Fruit fly (Drosophila melanogaster) whole organism, pupa: ENCODE data around the gene CG31955.

Experiments
- CG10348 ChIP-seq: fragments of 200-800 bp; sonication (Bioruptor generic); IDR thresholded peaks from 2 replicates; pipeline ENCODE4 v1.3.6; 2022; ENCODE audit warnings: missing biosample characterization, missing genetic modification characterization
- CG12605 ChIP-seq: fragments of 200-800 bp; sonication (Bioruptor generic); IDR thresholded peaks from 2 replicates; pipeline ENCODE4 v1.3.6; 2022; ENCODE audit warnings: missing biosample characterization, missing genetic modification characterization
- CG14655 ChIP-seq: fragments of 200-800 bp; sonication (Bioruptor generic); optimal IDR thresholded peaks from 3 replicates; lab custom pipeline; 2017; ENCODE audit warnings: mild to moderate bottlenecking, missing biosample characterization, missing genetic modification reagents, missing genetic modification characterization
- CG34367 ChIP-seq: fragments of 200-800 bp; sonication (Bioruptor generic); optimal IDR thresholded peaks from 2 replicates; lab custom pipeline; 2018; ENCODE audit warnings: missing biosample characterization, mild to moderate bottlenecking, missing genetic modification characterization
- CG8301 ChIP-seq: fragments of 200-800 bp; sonication (Bioruptor generic); optimal IDR thresholded peaks from 2 replicates; lab custom pipeline; 2018; ENCODE audit warnings: missing biosample characterization, mild to moderate bottlenecking, missing genetic modification characterization
- D1 ChIP-seq: fragments of 200-800 bp; sonication (Bioruptor generic); optimal IDR thresholded peaks from 2 replicates; lab custom pipeline; 2018; ENCODE audit warnings: missing biosample characterization, mild to moderate bottlenecking, missing genetic modification characterization, moderate library complexity
- EcR ChIP-seq: fragments of 200-800 bp; sonication (Bioruptor generic); optimal IDR thresholded peaks from 3 replicates; lab custom pipeline; 2019; ENCODE audit warnings: missing biosample characterization, missing genetic modification characterization, mild to moderate bottlenecking, moderate library complexity, missing genetic modification reagents
- Pif1B ChIP-seq: fragments of 200-800 bp; sonication (Bioruptor generic); optimal IDR thresholded peaks from 3 replicates; lab custom pipeline; 2016; ENCODE audit warnings: missing biosample characterization, missing genetic modification characterization
- gl ChIP-seq: fragments of 200-800 bp; sonication (Bioruptor generic); optimal IDR thresholded peaks from 2 replicates; lab custom pipeline; 2018; ENCODE audit warnings: missing biosample characterization, mild to moderate bottlenecking, missing genetic modification characterization
- rn ChIP-seq: fragments of 200-800 bp; sonication (Bioruptor generic); IDR thresholded peaks from 2 replicates; pipeline ENCODE4 v1.3.6; 2022; ENCODE audit warnings: missing biosample characterization, missing genetic modification characterization

DNA sequence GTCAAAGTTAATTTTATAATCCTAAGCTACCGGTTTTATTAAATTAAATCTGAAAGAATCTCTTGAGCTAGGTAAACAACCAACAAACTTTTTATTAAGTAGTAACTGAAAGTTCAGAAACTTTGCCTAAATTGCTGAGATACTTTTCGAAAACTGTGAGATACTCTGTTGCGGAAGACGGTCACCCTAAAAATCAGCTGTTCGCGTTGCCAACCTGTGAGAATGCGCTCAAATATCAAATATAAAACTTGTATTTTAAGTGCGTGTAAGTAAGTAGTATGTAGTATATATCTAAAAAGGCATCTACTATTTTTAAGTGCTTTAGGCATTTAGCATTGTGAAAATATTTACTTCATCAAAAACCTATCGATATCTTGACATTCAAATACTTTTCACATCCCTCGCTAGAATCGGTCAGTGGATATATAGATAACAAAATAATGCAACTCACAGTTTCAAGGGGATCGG, at the start of gene CG31955, which contains the start of gene CG2818:
- TF ChIP-seq gl (tag; lab: Kevin White, UChicago): no peak
- no peak for TF ChIP-seq CG10348
- no peak for TF ChIP-seq D1 (tag; lab: Kevin White, UChicago)
- no peak for TF ChIP-seq CG8301
- no peak for TF ChIP-seq EcR (GFP tag; lab: Kevin White, UChicago)
- TF ChIP-seq rn (GFP tag; lab: Robert Waterston, UW): no peak
- no peak for TF ChIP-seq CG12605
- no peak for TF ChIP-seq CG14655 (GFP tag; lab: Kevin White, UChicago)
- TF ChIP-seq CG34367 (tag; lab: Kevin White, UChicago): no peak
- TF ChIP-seq Pif1B (GFP tag; lab: Kevin White, UChicago): no peak
